Worm (Caenorhabditis elegans): ENCODE data around the gene ztf-1.

ce11 chrIII:8786077-8786476 lies 6.1 kb downstream of the ztf-1 start, which contains the start of gene K02D10.8:
- TF ChIP-seq flt-1 (GFP tag; IDR thresholded peaks at IDR 0.05) (no peak), ztf-29 (GFP tag; IDR thresholded peaks at IDR 0.05) (no peak), klf-2 (GFP tag; conservative IDR thresholded peaks at IDR 0.05) (no peak), tab-1 (GFP tag; IDR thresholded peaks at IDR 0.05) (no peak), med-1 (GFP tag; optimal IDR thresholded peaks at IDR 0.05; ENCODE audit: insufficient read depth) (no peak), ref-1 (GFP tag; conservative IDR thresholded peaks at IDR 0.05) (no peak)
